Worm (Caenorhabditis elegans) whole organism, late embryonic: ENCODE data around the gene nhr-247.
A peak's percentile ranks its signal among the peaks of the same experiment; 100 is the strongest.
"Not testable (repeated sequence)": the region's sequence is repeated elsewhere in the genome, so short reads cannot be mapped to it uniquely, and the experiment has no call there.

ENCODE experiments used
- C38D4.7 ChIP-seq: fragments of 200-800 bp; sonication (Bioruptor generic); optimal IDR thresholded peaks from 2 replicates; lab custom pipeline; 2018; ENCODE audit warnings: mild to moderate bottlenecking, missing genetic modification characterization, moderate library complexity, missing compliant biosample characterization
- K02D7.2 ChIP-seq: sonication (generic microtip); optimal IDR thresholded peaks from 2 replicates; lab custom pipeline; 2017; ENCODE audit warnings: mild to moderate bottlenecking, missing genetic modification characterization, missing compliant biosample characterization
- T23F11.4 ChIP-seq: fragments of 200-800 bp; sonication (Bioruptor generic); optimal IDR thresholded peaks from 2 replicates; lab custom pipeline; 2018; ENCODE audit warnings: mild to moderate bottlenecking, missing genetic modification characterization, missing compliant biosample characterization
- ahr-1 ChIP-seq: sonication (generic microtip); optimal IDR thresholded peaks from 2 replicates; lab custom pipeline; 2016; ENCODE audit warnings: missing genetic modification characterization, missing compliant biosample characterization
- ama-1 ChIP-seq: fragments of 150-350 bp; optimal IDR thresholded peaks from 2 replicates; lab custom pipeline; 2014
- ceh-2 ChIP-seq: sonication (generic microtip); optimal IDR thresholded peaks from 2 replicates; lab custom pipeline; 2016; ENCODE audit warnings: missing genotype, missing genetic modification characterization, missing compliant biosample characterization
- ceh-31 ChIP-seq: sonication (generic microtip); optimal IDR thresholded peaks from 2 replicates; lab custom pipeline; 2016; ENCODE audit warnings: missing genetic modification characterization, missing compliant biosample characterization
- ceh-34 ChIP-seq: sonication (generic microtip); optimal IDR thresholded peaks from 2 replicates; lab custom pipeline; 2016; ENCODE audit warnings: mild to moderate bottlenecking, missing genetic modification characterization, missing compliant biosample characterization
- ceh-45 ChIP-seq: fragments of 200-800 bp; sonication (Bioruptor generic); IDR thresholded peaks from 2 replicates; pipeline ENCODE4 v1.3.6; 2022; ENCODE audit warnings: missing genetic modification reagents, missing genetic modification characterization, missing compliant biosample characterization
- ceh-48 ChIP-seq: sonication (generic microtip); optimal IDR thresholded peaks from 2 replicates; lab custom pipeline; 2016; ENCODE audit warnings: missing genetic modification characterization, inconsistent platforms, missing compliant biosample characterization
- ceh-6 ChIP-seq: fragments of 200-800 bp; sonication (Bioruptor generic); optimal IDR thresholded peaks from 2 replicates; lab custom pipeline; 2018; ENCODE audit warnings: mild to moderate bottlenecking, missing genetic modification characterization, missing compliant biosample characterization
- dmd-4 ChIP-seq: sonication (generic microtip); optimal IDR thresholded peaks from 2 replicates; lab custom pipeline; 2016; ENCODE audit warnings: borderline replicate concordance, missing genetic modification characterization, missing compliant biosample characterization
- elt-2 ChIP-seq: sonication (generic microtip); optimal IDR thresholded peaks from 2 replicates; lab custom pipeline; 2016; ENCODE audit warnings: missing genetic modification reagents, missing genetic modification characterization, missing compliant biosample characterization
- elt-4 ChIP-seq: sonication (generic microtip); optimal IDR thresholded peaks from 2 replicates; lab custom pipeline; 2016; ENCODE audit warnings: missing genetic modification characterization, missing compliant biosample characterization
- ets-4 ChIP-seq: sonication (generic microtip); optimal IDR thresholded peaks from 2 replicates; lab custom pipeline; 2016; ENCODE audit warnings: missing genetic modification characterization, missing compliant biosample characterization
- eyg-1 ChIP-seq: sonication (generic microtip); optimal IDR thresholded peaks from 2 replicates; lab custom pipeline; 2016; ENCODE audit warnings: missing genotype, missing genetic modification characterization, missing compliant biosample characterization
- gmeb-2 ChIP-seq: sonication (generic microtip); optimal IDR thresholded peaks from 2 replicates; lab custom pipeline; 2016; ENCODE audit warnings: missing genetic modification characterization, inconsistent platforms, missing compliant biosample characterization
- hlh-13 ChIP-seq: fragments of 200-800 bp; sonication (Bioruptor generic); optimal IDR thresholded peaks from 2 replicates; lab custom pipeline; 2018; ENCODE audit warnings: mild to moderate bottlenecking, missing genetic modification characterization, missing compliant biosample characterization
- hlh-15 ChIP-seq: sonication (generic microtip); optimal IDR thresholded peaks from 2 replicates; lab custom pipeline; 2016; ENCODE audit warnings: missing genetic modification characterization, missing compliant biosample characterization
- hlh-6 ChIP-seq: sonication (generic microtip); optimal IDR thresholded peaks from 2 replicates; lab custom pipeline; 2016; ENCODE audit warnings: missing genotype, missing genetic modification characterization, missing compliant biosample characterization
- lin-11 ChIP-seq: fragments of 200-800 bp; sonication (Bioruptor generic); optimal IDR thresholded peaks from 2 replicates; lab custom pipeline; 2018; ENCODE audit warnings: mild to moderate bottlenecking, missing genetic modification characterization, missing compliant biosample characterization
- mec-3 ChIP-seq: sonication (generic microtip); optimal IDR thresholded peaks from 2 replicates; lab custom pipeline; 2016; ENCODE audit warnings: borderline replicate concordance, missing genetic modification characterization, missing compliant biosample characterization
- nfya-1 ChIP-seq: sonication (generic microtip); optimal IDR thresholded peaks from 2 replicates; lab custom pipeline; 2017; ENCODE audit warnings: missing genetic modification characterization, mild to moderate bottlenecking, missing compliant biosample characterization, antibody characterized with exemption, moderate library complexity
- npax-4 ChIP-seq: sonication (generic microtip); optimal IDR thresholded peaks from 2 replicates; lab custom pipeline; 2016; ENCODE audit warnings: missing genetic modification characterization, missing compliant biosample characterization
- pat-9 ChIP-seq: fragments of 200-800 bp; sonication (Bioruptor generic); optimal IDR thresholded peaks from 2 replicates; lab custom pipeline; 2018; ENCODE audit warnings: mild to moderate bottlenecking, missing genetic modification characterization, moderate library complexity, missing compliant biosample characterization
- pha-2 ChIP-seq: sonication (generic microtip); optimal IDR thresholded peaks from 2 replicates; lab custom pipeline; 2017; ENCODE audit warnings: mild to moderate bottlenecking, missing genetic modification characterization, missing compliant biosample characterization
- ref-2 ChIP-seq: sonication (generic microtip); optimal IDR thresholded peaks from 2 replicates; lab custom pipeline; 2016; ENCODE audit warnings: missing genetic modification characterization, missing compliant biosample characterization
- rnt-1 ChIP-seq: sonication (generic microtip); optimal IDR thresholded peaks from 2 replicates; lab custom pipeline; 2016; ENCODE audit warnings: missing genetic modification characterization, missing compliant biosample characterization
- tbx-7 ChIP-seq: sonication (generic microtip); optimal IDR thresholded peaks from 2 replicates; lab custom pipeline; 2016; ENCODE audit warnings: missing genotype, missing genetic modification characterization, missing compliant biosample characterization
- unc-42 ChIP-seq: sonication (generic microtip); optimal IDR thresholded peaks from 2 replicates; lab custom pipeline; 2016; ENCODE audit warnings: missing genotype, missing genetic modification characterization, missing compliant biosample characterization
- unc-86 ChIP-seq: sonication (generic microtip); optimal IDR thresholded peaks from 2 replicates; lab custom pipeline; 2016; ENCODE audit warnings: missing genetic modification characterization, missing compliant biosample characterization
- zip-5 ChIP-seq: sonication (generic microtip); optimal IDR thresholded peaks from 2 replicates; lab custom pipeline; 2016; ENCODE audit warnings: missing genetic modification characterization, missing compliant biosample characterization

nhr-247 gene

DNA sequence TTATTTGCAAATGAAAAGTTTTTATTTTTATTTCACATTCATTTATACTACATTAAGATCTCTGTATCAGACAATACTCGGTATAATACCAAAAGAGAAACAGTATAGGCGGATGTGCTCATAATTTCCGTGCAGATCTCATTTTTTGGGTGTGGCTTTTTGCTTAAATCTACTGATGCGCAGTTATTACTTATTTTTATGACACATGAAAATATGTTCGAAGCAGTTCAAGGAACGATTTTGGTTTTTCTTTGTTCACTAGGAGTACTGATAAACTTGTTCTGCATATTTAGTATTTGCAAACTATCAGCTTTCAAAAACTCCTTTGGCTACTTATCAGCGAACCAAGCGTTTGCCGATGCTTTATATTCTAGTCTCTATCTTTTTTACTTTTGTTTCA, 29.6 kb downstream of the nhr-247 start, which contains the start of gene srx-58:
Gene srx-58 (plus strand): TSS at position 301 of the 400 bp plus-strand sequence.
- TF ChIP-seq elt-2 (tag; lab: Kevin White, UChicago), result no peak
- TF ChIP-seq pha-2 (tag; lab: Kevin White, UChicago), result no peak
- no peak for TF ChIP-seq hlh-6
- TF ChIP-seq pat-9 (tag; lab: Kevin White, UChicago), result no peak
- TF ChIP-seq rnt-1 (tag; lab: Kevin White, UChicago), result no peak
- TF ChIP-seq hlh-13 (GFP tag; lab: Kevin White, UChicago), result no peak
- TF ChIP-seq ama-1 (lab: Kevin White, UChicago), result no peak
- no peak for TF ChIP-seq dmd-4
- TF ChIP-seq ceh-2 (tag; lab: Kevin White, UChicago), result no peak
- no peak for TF ChIP-seq ceh-31 (tag; lab: Kevin White, UChicago)
- TF ChIP-seq unc-42 (tag; lab: Kevin White, UChicago), result no peak
- TF ChIP-seq nfya-1 (tag; lab: Kevin White, UChicago), result no peak
- TF ChIP-seq ahr-1, result no peak
- no peak for TF ChIP-seq hlh-15 (tag; lab: Kevin White, UChicago)
- TF ChIP-seq eyg-1 (tag; lab: Kevin White, UChicago), result no peak
- no peak for TF ChIP-seq tbx-7
- TF ChIP-seq, all 69 proteins: peak for 0

DNA sequence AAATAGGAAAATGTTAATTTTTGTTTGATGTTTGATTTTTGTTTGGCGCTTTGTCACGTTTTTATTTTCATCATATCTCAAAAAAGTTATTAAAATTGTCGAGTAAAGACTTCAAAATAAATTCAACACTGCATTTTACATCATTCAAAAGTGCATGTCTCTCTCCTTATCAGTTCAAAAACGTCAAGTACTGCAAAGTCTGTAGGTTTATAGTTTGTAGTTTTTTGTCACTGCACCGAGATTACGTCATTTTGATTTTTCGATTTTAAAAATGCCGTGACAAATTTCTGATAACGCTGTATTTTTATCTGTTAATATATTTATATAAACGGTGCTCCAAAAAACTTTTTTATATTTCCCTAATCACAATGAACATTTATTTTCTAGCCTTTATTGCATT, 31.9 kb downstream of the nhr-247 start, which contains the start of gene C29F3.7:
Gene C29F3.7 (plus strand): TSS at position 254 of the 400 bp plus-strand sequence.
- peak; percentile 62 for TF ChIP-seq elt-2 (tag; lab: Kevin White, UChicago)
- TF ChIP-seq npax-4, result no peak

DNA sequence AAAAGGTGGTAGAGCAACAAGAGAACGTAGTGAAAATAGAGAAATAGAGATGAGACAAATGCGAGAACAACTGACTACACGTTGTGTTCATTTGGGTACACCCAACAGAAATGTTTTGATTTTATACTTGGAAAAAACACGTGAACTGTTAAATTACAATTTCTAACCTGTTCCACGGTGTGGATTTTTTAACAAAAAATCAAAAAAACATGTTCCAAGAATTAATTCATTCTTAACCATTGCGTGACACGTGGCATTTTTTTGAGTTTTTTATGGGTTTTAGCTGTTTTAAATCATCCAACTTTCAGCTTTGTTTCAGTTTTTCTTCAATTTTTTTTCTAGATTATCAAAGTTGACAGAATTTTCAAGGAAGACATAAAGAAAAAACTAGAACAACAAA, 38.6 kb downstream of the nhr-247 start, which contains the start of gene ech-1.1:
Gene ech-1.1 (minus strand): TSS at position 101 of the 400 bp plus-strand sequence.
- TF ChIP-seq zip-5; ceh-6; ceh-31 (tag; lab: Kevin White, UChicago): not testable (repeated sequence)

DNA sequence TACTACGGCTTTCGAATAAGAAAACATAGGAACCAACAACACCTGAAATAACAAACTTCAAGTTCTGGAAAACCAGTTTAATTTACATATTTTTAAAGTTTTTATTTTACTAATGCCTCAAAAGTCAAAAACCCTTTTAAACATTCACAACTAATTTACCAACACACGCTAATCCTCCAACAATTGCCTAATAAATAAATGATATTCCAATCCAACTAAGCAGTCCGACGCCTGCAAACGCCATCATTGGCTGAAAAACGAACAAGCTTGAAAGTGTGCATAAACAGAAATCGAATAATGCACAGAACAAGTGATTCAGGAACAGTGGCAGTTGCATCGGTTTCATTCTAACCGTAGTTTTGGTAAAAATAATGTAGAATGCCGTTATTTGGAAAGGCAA, 45.0 kb downstream of the nhr-247 start:
- TF ChIP-seq unc-86, result no peak
- no peak for TF ChIP-seq ets-4 (tag; lab: Kevin White, UChicago)
- no peak for TF ChIP-seq T23F11.4 (GFP tag; lab: Kevin White, UChicago)
- no peak for TF ChIP-seq mec-3 (tag; lab: Kevin White, UChicago)
- TF ChIP-seq ceh-48 (tag; lab: Kevin White, UChicago), result no peak

DNA sequence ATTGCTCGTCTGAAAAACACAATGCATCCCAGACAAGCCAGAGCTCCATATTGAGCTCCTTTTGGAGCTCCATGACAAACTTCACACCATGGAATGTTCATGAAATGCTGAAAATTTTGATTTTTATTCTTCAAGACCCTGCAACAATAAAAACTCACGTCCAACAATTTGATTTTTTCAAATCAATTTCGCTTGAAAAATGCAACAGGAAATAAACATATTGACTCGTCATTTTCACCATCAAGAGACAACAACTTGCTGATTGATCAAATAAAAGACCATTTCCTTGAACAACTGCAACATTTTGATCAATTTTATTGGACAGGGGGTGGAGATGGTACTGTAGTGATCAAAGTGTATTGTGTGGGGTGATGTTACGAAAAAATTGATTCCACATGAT, 46.9 kb downstream of the nhr-247 start, which contains the start of gene nhr-269:
Gene nhr-269 (minus strand): TSS at position 101 of the 400 bp plus-strand sequence.
- TF ChIP-seq elt-2 (tag; lab: Kevin White, UChicago) (no peak), eyg-1 (tag; lab: Kevin White, UChicago) (no peak), K02D7.2 (tag; lab: Kevin White, UChicago) (no peak), ceh-45 (GFP tag; lab: Robert Waterston, UW) (no peak), elt-4 (tag; lab: Kevin White, UChicago) (no peak), ceh-34 (tag; lab: Kevin White, UChicago) (no peak), gmeb-2 (tag; lab: Kevin White, UChicago) (no peak), nfya-1 (tag; lab: Kevin White, UChicago) (no peak), ref-2 (tag; lab: Kevin White, UChicago) (no peak), lin-11 (tag; lab: Kevin White, UChicago) (no peak), tbx-7 (no peak), C38D4.7 (GFP tag; lab: Kevin White, UChicago) (no peak), mec-3 (tag; lab: Kevin White, UChicago) (no peak)
- TF ChIP-seq, all 69 proteins: peak for 0
